Fruit fly (Drosophila melanogaster) whole organism, embryonic: ENCODE data around the gene CG3566.

Experiments used
- CG10147 ChIP-seq: fragments of 200-800 bp; sonication (Bioruptor generic); optimal IDR thresholded peaks from 2 replicates; lab custom pipeline; 2019; ENCODE audit warnings: missing biosample characterization, mild to moderate bottlenecking, missing genetic modification characterization, moderate library complexity
- CG10462 ChIP-seq: fragments of 200-800 bp; sonication (Bioruptor generic); optimal IDR thresholded peaks from 2 replicates; lab custom pipeline; 2016; ENCODE audit warnings: missing biosample characterization, missing genetic modification characterization
- CG11456 ChIP-seq: fragments of 200-800 bp; sonication (Bioruptor generic); IDR thresholded peaks from 3 replicates; pipeline ENCODE4 v1.3.6; 2022; ENCODE audit warnings: missing biosample characterization, missing genetic modification characterization
- CG13624 ChIP-seq: fragments of 200-800 bp; sonication (Bioruptor generic); optimal IDR thresholded peaks from 2 replicates; lab custom pipeline; 2016; ENCODE audit warnings: missing biosample characterization, missing genetic modification characterization
- CG13775 ChIP-seq: fragments of 200-800 bp; sonication (Bioruptor generic); optimal IDR thresholded peaks from 3 replicates; lab custom pipeline; 2017; ENCODE audit warnings: missing biosample characterization, mild to moderate bottlenecking, missing genetic modification characterization
- CG14965 ChIP-seq: fragments of 200-800 bp; sonication (Bioruptor generic); optimal IDR thresholded peaks from 2 replicates; lab custom pipeline; 2016; ENCODE audit warnings: missing biosample characterization, missing genetic modification characterization, borderline replicate concordance
- CG16863 ChIP-seq: fragments of 200-800 bp; sonication (Bioruptor generic); optimal IDR thresholded peaks from 3 replicates; lab custom pipeline; 2016; ENCODE audit warnings: missing biosample characterization, missing genetic modification characterization
- CG17186 ChIP-seq: fragments of 200-800 bp; sonication (Bioruptor generic); optimal IDR thresholded peaks from 3 replicates; lab custom pipeline; 2017; ENCODE audit warnings: missing biosample characterization, missing genetic modification reagents, missing genetic modification characterization
- CG18599 ChIP-seq: fragments of 200-800 bp; sonication (Bioruptor generic); optimal IDR thresholded peaks from 3 replicates; lab custom pipeline; 2017; ENCODE audit warnings: missing biosample characterization, missing genetic modification characterization, mild to moderate bottlenecking, moderate library complexity, missing genetic modification reagents
- CG32772 ChIP-seq: fragments of 200-800 bp; sonication (Bioruptor generic); IDR thresholded peaks from 2 replicates; pipeline ENCODE4 v1.3.6; 2022; ENCODE audit warnings: missing biosample characterization, missing genetic modification characterization
- CG6254 ChIP-seq: fragments of 200-800 bp; sonication (Bioruptor generic); optimal IDR thresholded peaks from 3 replicates; lab custom pipeline; 2017; ENCODE audit warnings: mild to moderate bottlenecking, missing biosample characterization, missing genetic modification reagents, missing genetic modification characterization
- CG6272 ChIP-seq: fragments of 200-800 bp; sonication (Bioruptor generic); IDR thresholded peaks from 2 replicates; pipeline ENCODE4 v1.3.6; 2022; ENCODE audit warnings: missing biosample characterization, missing genetic modification characterization
- CG7987 ChIP-seq: fragments of 200-800 bp; sonication (Bioruptor generic); optimal IDR thresholded peaks from 2 replicates; lab custom pipeline; 2018; ENCODE audit warnings: missing biosample characterization, mild to moderate bottlenecking, missing genetic modification characterization, moderate library complexity
- CG8478 ChIP-seq: fragments of >200 bp; optimal IDR thresholded peaks from 2 replicates; lab custom pipeline; 2018
- CG9437 ChIP-seq: fragments of 200-800 bp; sonication (Bioruptor generic); optimal IDR thresholded peaks from 2 replicates; lab custom pipeline; 2018; ENCODE audit warnings: missing biosample characterization, mild to moderate bottlenecking, missing genetic modification characterization
- Dek ChIP-seq: fragments of 200-800 bp; sonication (Bioruptor generic); optimal IDR thresholded peaks from 3 replicates; lab custom pipeline; 2019; ENCODE audit warnings: missing biosample characterization, mild to moderate bottlenecking, missing genetic modification characterization, moderate library complexity
- Dip3 ChIP-seq: fragments of 200-800 bp; sonication (Bioruptor generic); optimal IDR thresholded peaks from 3 replicates; lab custom pipeline; 2016; ENCODE audit warnings: missing biosample characterization, missing genetic modification characterization
- Drgx ChIP-seq: fragments of 200-800 bp; sonication (Bioruptor generic); IDR thresholded peaks from 2 replicates; pipeline ENCODE4 v1.3.6; 2022; ENCODE audit warnings: missing biosample characterization, missing genetic modification characterization
- Elba2 ChIP-seq: fragments of 200-800 bp; sonication (Bioruptor generic); optimal IDR thresholded peaks from 3 replicates; lab custom pipeline; 2016; ENCODE audit warnings: missing biosample characterization, missing genetic modification characterization
- Gug ChIP-seq: fragments of 200-800 bp; sonication (Bioruptor generic); IDR thresholded peaks from 4 replicates; pipeline ENCODE4 v1.3.6; 2022; ENCODE audit warnings: missing biosample characterization, missing genetic modification characterization
- HmgZ ChIP-seq: fragments of 200-800 bp; sonication (Bioruptor generic); optimal IDR thresholded peaks from 2 replicates; lab custom pipeline; 2018; ENCODE audit warnings: missing biosample characterization, mild to moderate bottlenecking, missing genetic modification characterization
- Hsf ChIP-seq: fragments of 200-800 bp; sonication (Bioruptor generic); optimal IDR thresholded peaks from 3 replicates; lab custom pipeline; 2016; ENCODE audit warnings: missing biosample characterization, missing genetic modification characterization
- Lhr ChIP-seq: fragments of 200-800 bp; sonication (Bioruptor generic); optimal IDR thresholded peaks from 3 replicates; lab custom pipeline; 2017; ENCODE audit warnings: mild to moderate bottlenecking, missing biosample characterization, missing genetic modification reagents, missing genetic modification characterization
- Meics ChIP-seq: fragments of 200-800 bp; sonication (Bioruptor generic); optimal IDR thresholded peaks from 2 replicates; lab custom pipeline; 2017; ENCODE audit warnings: missing biosample characterization, mild to moderate bottlenecking, missing genetic modification characterization
- Myb ChIP-seq: fragments of 200-800 bp; sonication (Bioruptor generic); optimal IDR thresholded peaks from 2 replicates; lab custom pipeline; 2016; ENCODE audit warnings: missing biosample characterization, missing genetic modification characterization
- Spps ChIP-seq: fragments of 200-800 bp; sonication (Bioruptor generic); optimal IDR thresholded peaks from 2 replicates; lab custom pipeline; 2018; ENCODE audit warnings: missing biosample characterization, mild to moderate bottlenecking, missing genetic modification characterization
- Ssrp ChIP-seq: fragments of 200-800 bp; sonication (Bioruptor generic); optimal IDR thresholded peaks from 2 replicates; lab custom pipeline; 2018; ENCODE audit warnings: missing biosample characterization, mild to moderate bottlenecking, missing genetic modification characterization, moderate library complexity
- Trl ChIP-seq, 3 experiments: fragments of >200 bp in 2 of 3; fragments of 200-800 bp in 1 of 3; sonication (Bioruptor generic) in 1 of 3; optimal IDR thresholded peaks; 2 replicates in 1 of 3; 3 replicates in 2 of 3; lab custom pipeline; 2016 to 2017; ENCODE audit warnings: missing biosample characterization in 1 of 3, missing genetic modification characterization in 1 of 3
- Usf ChIP-seq: fragments of 200-800 bp; sonication (Bioruptor generic); optimal IDR thresholded peaks from 2 replicates; lab custom pipeline; 2017; ENCODE audit warnings: missing genotype, missing biosample characterization, missing genetic modification characterization
- Xbp1 ChIP-seq: fragments of 200-800 bp; sonication (Bioruptor generic); optimal IDR thresholded peaks from 3 replicates; lab custom pipeline; 2016; ENCODE audit warnings: missing biosample characterization, mild to moderate bottlenecking, missing genetic modification characterization
- ap ChIP-seq: fragments of 200-800 bp; sonication (Bioruptor generic); IDR thresholded peaks from 2 replicates; pipeline ENCODE4 v1.3.6; 2022; ENCODE audit warnings: missing biosample characterization, missing genetic modification characterization
- ash1 ChIP-seq: fragments of 200-800 bp; sonication (Bioruptor generic); optimal IDR thresholded peaks from 2 replicates; lab custom pipeline; 2018; ENCODE audit warnings: missing biosample characterization, mild to moderate bottlenecking, missing genetic modification characterization
- bowl ChIP-seq: fragments of 200-800 bp; sonication (Bioruptor generic); IDR thresholded peaks from 2 replicates; pipeline ENCODE4 v1.3.6; 2022; ENCODE audit warnings: missing biosample characterization, missing genetic modification characterization
- bsh ChIP-seq, 2 experiments: fragments of 200-800 bp; sonication (Bioruptor generic); optimal IDR thresholded peaks; 2 replicates each; lab custom pipeline; 2017 to 2018; ENCODE audit warnings: mild to moderate bottlenecking in 2 of 2, missing biosample characterization in 2 of 2, missing genetic modification characterization in 2 of 2, moderate library complexity in 1 of 2
- dysf ChIP-seq: fragments of 200-800 bp; sonication (Bioruptor generic); IDR thresholded peaks from 3 replicates; pipeline ENCODE4 v1.3.6; 2022; ENCODE audit warnings: missing biosample characterization, missing genetic modification characterization
- eve ChIP-seq, 2 experiments: fragments of >200 bp; optimal IDR thresholded peaks; 2 replicates each; lab custom pipeline; 2017; ENCODE audit warnings: missing biosample characterization in 2 of 2, missing genetic modification characterization in 2 of 2
- eyg ChIP-seq: fragments of 200-800 bp; sonication (Bioruptor generic); optimal IDR thresholded peaks from 3 replicates; lab custom pipeline; 2016; ENCODE audit warnings: missing biosample characterization, missing genetic modification characterization
- gem ChIP-seq: fragments of 200-800 bp; sonication (Bioruptor generic); optimal IDR thresholded peaks from 2 replicates; lab custom pipeline; 2019; ENCODE audit warnings: missing biosample characterization, mild to moderate bottlenecking, missing genetic modification characterization, moderate library complexity
- gt ChIP-seq: fragments of 200-800 bp; sonication (Bioruptor generic); IDR thresholded peaks from 2 replicates; pipeline ENCODE4 v1.3.6; 2022; ENCODE audit warnings: missing biosample characterization, missing genetic modification characterization
- jigr1 ChIP-seq: fragments of 200-800 bp; sonication (Bioruptor generic); IDR thresholded peaks from 3 replicates; pipeline ENCODE4 v1.3.6; 2022; ENCODE audit warnings: missing biosample characterization, missing genetic modification characterization
- lbe ChIP-seq: fragments of 200-800 bp; sonication (Bioruptor generic); optimal IDR thresholded peaks from 2 replicates; lab custom pipeline; 2016; ENCODE audit warnings: missing biosample characterization, mild to moderate bottlenecking, missing genetic modification characterization
- mirr ChIP-seq: fragments of 200-800 bp; sonication (Bioruptor generic); optimal IDR thresholded peaks from 3 replicates; lab custom pipeline; 2018; ENCODE audit warnings: missing biosample characterization, mild to moderate bottlenecking, missing genetic modification characterization
- org-1 ChIP-seq: fragments of 200-800 bp; sonication (Bioruptor generic); optimal IDR thresholded peaks from 2 replicates; lab custom pipeline; 2017; ENCODE audit warnings: missing biosample characterization, missing genetic modification characterization
- pita ChIP-seq: fragments of 200-800 bp; sonication (Bioruptor generic); optimal IDR thresholded peaks from 2 replicates; lab custom pipeline; 2017; ENCODE audit warnings: missing biosample characterization, mild to moderate bottlenecking, missing genetic modification characterization
- prd ChIP-seq, 3 experiments: fragments of >200 bp in 2 of 3; fragments of 200-800 bp in 1 of 3; sonication (Bioruptor generic) in 1 of 3; optimal IDR thresholded peaks in 2 of 3; IDR thresholded peaks in 1 of 3; 2 replicates in 2 of 3; 3 replicates in 1 of 3; pipeline versions ENCODE4 v1.3.6 to Lab custom; 2017 to 2022; ENCODE audit warnings: missing biosample characterization in 1 of 3, missing genetic modification characterization in 1 of 3
- seq ChIP-seq: fragments of 200-800 bp; sonication (Bioruptor generic); IDR thresholded peaks from 2 replicates; pipeline ENCODE4 v1.3.6; 2022; ENCODE audit warnings: missing biosample characterization, missing genetic modification characterization
- shn ChIP-seq: fragments of 200-800 bp; sonication (Bioruptor generic); optimal IDR thresholded peaks from 3 replicates; lab custom pipeline; 2016; ENCODE audit warnings: missing biosample characterization, missing genetic modification characterization
- slp2 ChIP-seq: fragments of 200-800 bp; sonication (Bioruptor generic); optimal IDR thresholded peaks from 2 replicates; lab custom pipeline; 2016; ENCODE audit warnings: missing biosample characterization, missing genetic modification characterization
- sr ChIP-seq: fragments of 200-800 bp; sonication (Bioruptor generic); IDR thresholded peaks from 3 replicates; pipeline ENCODE4 v1.3.6; 2022; ENCODE audit warnings: missing biosample characterization, missing genetic modification characterization
- stc ChIP-seq: fragments of 200-800 bp; sonication (Bioruptor generic); IDR thresholded peaks from 2 replicates; pipeline ENCODE4 v1.3.6; 2022; ENCODE audit warnings: missing biosample characterization, missing genetic modification characterization
- ttk ChIP-seq: fragments of 200-800 bp; sonication (Bioruptor generic); IDR thresholded peaks from 2 replicates; pipeline ENCODE4 v2.1.2; 2022; ENCODE audit warnings: missing biosample characterization, missing genetic modification characterization

CG3566 gene

DNA sequence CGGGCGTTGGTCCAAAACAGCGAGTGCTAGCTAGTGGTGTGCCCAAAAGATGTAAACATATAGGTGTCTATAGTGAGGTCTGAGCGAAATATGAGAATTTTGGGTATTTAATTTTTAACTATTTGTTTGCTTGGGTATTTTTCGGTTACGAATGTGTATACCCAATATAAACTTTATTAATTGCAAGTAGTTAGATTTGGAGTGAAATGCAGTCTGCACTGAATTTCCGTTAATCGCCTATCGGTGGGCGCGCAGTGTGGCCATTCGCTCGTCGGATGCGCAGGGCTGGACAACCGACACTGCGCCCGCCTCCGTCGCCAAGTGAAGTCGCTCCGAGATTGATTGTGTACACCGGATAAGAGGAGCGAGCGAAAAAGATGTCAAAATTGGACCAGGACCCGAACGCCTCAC is 18.6 kb upstream of the CG3566 start, which contains the start of the genes CG15891 and CG3815 (continued):
- TF ChIP-seq ttk (GFP tag; lab: Robert Waterston, UW): no peak
- TF ChIP-seq CG11456 (GFP tag; lab: Robert Waterston, UW): peak; percentile 39; the same call in 1 of the 3 replicates
- TF ChIP-seq Lhr (GFP tag; lab: Kevin White, UChicago): peak; percentile 17
- no peak for TF ChIP-seq stc (GFP tag; lab: Robert Waterston, UW)
- TF ChIP-seq shn (GFP tag; lab: Kevin White, UChicago): peak; percentile 53
- peak in 1 of 2 experiments; percentile 41 for TF ChIP-seq bsh (GFP tag; optimal IDR thresholded peaks at IDR 0.05; lab: Kevin White, UChicago)
- no peak for TF ChIP-seq Meics (GFP tag; lab: Kevin White, UChicago)
- peak; percentile 84 for TF ChIP-seq HmgZ (tag; lab: Kevin White, UChicago)
- TF ChIP-seq ap: no peak
- TF ChIP-seq sr (GFP tag; lab: Robert Waterston, UW): no peak
- no peak for TF ChIP-seq pita (GFP tag; lab: Kevin White, UChicago)
- peak; percentile 95 for TF ChIP-seq CG17186 (GFP tag; lab: Kevin White, UChicago)
- 0 out of 3 replicates have a peak, but pooled peaks have one; percentile 32 for TF ChIP-seq jigr1 (GFP tag; lab: Robert Waterston, UW)
- peak; percentile 48 for TF ChIP-seq Dip3 (GFP tag; lab: Kevin White, UChicago)
- peak; percentile 47 for TF ChIP-seq Hsf
- TF ChIP-seq bowl (GFP tag; lab: Robert Waterston, UW): no peak
- TF ChIP-seq dysf (GFP tag; lab: Robert Waterston, UW): peak; percentile 61; the same call in 2 of the 3 replicates
- no peak for TF ChIP-seq CG10462 (GFP tag; lab: Kevin White, UChicago)
- no peak for TF ChIP-seq CG16863
- no peak for TF ChIP-seq Elba2 (GFP tag; lab: Kevin White, UChicago)
- no peak for TF ChIP-seq Usf (GFP tag; lab: Kevin White, UChicago)
- no peak for TF ChIP-seq CG18599 (GFP tag; lab: Kevin White, UChicago)
- TF ChIP-seq eyg (GFP tag; lab: Kevin White, UChicago): peak; percentile 13
- no peak for TF ChIP-seq CG8478
- TF ChIP-seq CG10147 (GFP tag; lab: Kevin White, UChicago): peak; percentile 42
- TF ChIP-seq ash1 (GFP tag; lab: Kevin White, UChicago): no peak
- TF ChIP-seq CG6254: no peak
- peak; percentile 31 for TF ChIP-seq Dek
- TF ChIP-seq gt (GFP tag; lab: Robert Waterston, UW): 0 out of 2 replicates have a peak, but pooled peaks have one; percentile 13
- no peak for TF ChIP-seq seq (GFP tag; lab: Robert Waterston, UW)
- TF ChIP-seq mirr: peak; percentile 33
- TF ChIP-seq CG14965: no peak
- TF ChIP-seq Spps (tag; lab: Kevin White, UChicago): no peak
- no peak for TF ChIP-seq gem (tag; lab: Kevin White, UChicago)
- peak; percentile 35; the same call in 2 of the 4 replicates for TF ChIP-seq Gug (GFP tag; lab: Robert Waterston, UW)
- TF ChIP-seq CG9437 (GFP tag; lab: Kevin White, UChicago): peak; percentile 80
- no peak for TF ChIP-seq Drgx
- TF ChIP-seq Xbp1 (GFP tag; lab: Kevin White, UChicago): peak; percentile 53
- no peak for TF ChIP-seq CG32772 (GFP tag; lab: Robert Waterston, UW)
- peak; percentile 67 for TF ChIP-seq CG13775 (GFP tag; lab: Kevin White, UChicago)
- TF ChIP-seq eve (GFP tag; optimal IDR thresholded peaks at IDR 0.05; lab: Kevin White, UChicago): no peak
- TF ChIP-seq CG6272: peak; percentile 42; the same call in 1 of the 2 replicates
- TF ChIP-seq lbe (GFP tag; lab: Kevin White, UChicago): no peak
- TF ChIP-seq slp2 (GFP tag; lab: Kevin White, UChicago): peak; percentile 16
- TF ChIP-seq Ssrp (tag; lab: Kevin White, UChicago): peak; percentile 5
- peak; percentile 88 for TF ChIP-seq CG13624 (GFP tag; lab: Kevin White, UChicago)
- peak; percentile 91 for TF ChIP-seq Myb (GFP tag; lab: Kevin White, UChicago)
- no peak for TF ChIP-seq CG7987
- TF ChIP-seq Trl (optimal IDR thresholded peaks at IDR 0.05; lab: Kevin White, UChicago): no peak
- TF ChIP-seq Trl (GFP tag; optimal IDR thresholded peaks at IDR 0.05; lab: Kevin White, UChicago): peak; percentile 49
- TF ChIP-seq org-1: no peak
- no peak for TF ChIP-seq prd (optimal IDR thresholded peaks at IDR 0.05; lab: Kevin White, UChicago)
- TF ChIP-seq prd (GFP tag; IDR thresholded peaks at IDR 0.05; lab: Robert Waterston, UW): peak; percentile 71
